Fruit fly (Drosophila melanogaster) whole organism, embryonic: ENCODE results near the gene CG34348.

ENCODE experiments used
- CG10147 ChIP-seq: fragments of 200-800 bp; sonication (Bioruptor generic); optimal IDR thresholded peaks from 2 replicates; lab custom pipeline; 2019; ENCODE audit warnings: missing biosample characterization, mild to moderate bottlenecking, missing genetic modification characterization, moderate library complexity
- CG12744 ChIP-seq: fragments of 200-800 bp; sonication (Bioruptor generic); optimal IDR thresholded peaks from 2 replicates; lab custom pipeline; 2016; ENCODE audit warnings: missing biosample characterization, missing genetic modification characterization
- CG7357 ChIP-seq: fragments of 200-800 bp; sonication (Bioruptor generic); IDR thresholded peaks from 3 replicates; pipeline ENCODE4 v1.3.6; 2022; ENCODE audit warnings: missing biosample characterization, missing genetic modification characterization
- Doc3 ChIP-seq: fragments of 200-800 bp; sonication (Bioruptor generic); IDR thresholded peaks from 3 replicates; pipeline ENCODE4 v1.3.6; 2022; ENCODE audit warnings: missing biosample characterization, missing genetic modification characterization; ENCODE audit not compliant: partially characterized antibody
- btn ChIP-seq: fragments of 200-800 bp; sonication (Bioruptor generic); optimal IDR thresholded peaks from 2 replicates; lab custom pipeline; 2016; ENCODE audit warnings: missing biosample characterization, missing genetic modification characterization
- ci ChIP-seq: fragments of 200-800 bp; sonication (Bioruptor generic); IDR thresholded peaks from 3 replicates; pipeline ENCODE4 v1.3.6; 2022; ENCODE audit warnings: missing biosample characterization, missing genetic modification characterization
- gro ChIP-seq: fragments of 200-800 bp; sonication (Bioruptor generic); optimal IDR thresholded peaks from 2 replicates; lab custom pipeline; 2016; ENCODE audit warnings: missing biosample characterization, missing genetic modification characterization
- sob ChIP-seq: fragments of 200-800 bp; sonication (Bioruptor generic); IDR thresholded peaks from 2 replicates; pipeline ENCODE4 v1.3.6; 2022; ENCODE audit warnings: missing biosample characterization, missing genetic modification characterization

- TF ChIP-seq CG7357 (GFP tag; lab: Robert Waterston, UW): no peak
- TF ChIP-seq btn (GFP tag; lab: Kevin White, UChicago): no peak
- no peak for TF ChIP-seq gro
- no peak for TF ChIP-seq ci (GFP tag; lab: Robert Waterston, UW)
- no peak for TF ChIP-seq Doc3 (GFP tag; lab: Robert Waterston, UW)
- TF ChIP-seq CG12744 (GFP tag; lab: Kevin White, UChicago): no peak
- no peak for TF ChIP-seq CG10147 (GFP tag; lab: Kevin White, UChicago)
- no peak for TF ChIP-seq sob (GFP tag; lab: Robert Waterston, UW)
These were observed 17.0 kb upstream of the CG34348 start for dm6 chrX:11322659-11323058.
